Fruit fly (Drosophila melanogaster): ENCODE measurements around the gene Elys.

The Elys gene

dm6 chrX:19645873-19646541 is 6.1 kb upstream of the Elys start, which contains the start of gene Arp10 (continued):
- TF ChIP-seq CG11247 (GFP tag; IDR thresholded peaks at IDR 0.05), result no peak
- no peak for TF ChIP-seq fd64A (GFP tag; optimal IDR thresholded peaks at IDR 0.05)
- TF ChIP-seq tx (GFP tag; optimal IDR thresholded peaks at IDR 0.05), result no peak
- no peak for TF ChIP-seq CG10274 (GFP tag; optimal IDR thresholded peaks at IDR 0.05)
- no peak for TF ChIP-seq Bdp1 (GFP tag; optimal IDR thresholded peaks at IDR 0.05)
- no peak for TF ChIP-seq Neu2 (GFP tag; optimal IDR thresholded peaks at IDR 0.05; ENCODE audit: borderline replicate concordance)
- TF ChIP-seq az2 (GFP tag; optimal IDR thresholded peaks at IDR 0.05), result no peak
- TF ChIP-seq cas (GFP tag; IDR thresholded peaks at IDR 0.05), result no peak
- TF ChIP-seq crc (GFP tag; optimal IDR thresholded peaks at IDR 0.05), result no peak
- TF ChIP-seq CG3995 (GFP tag; optimal IDR thresholded peaks at IDR 0.05), result peak; percentile 75
- TF ChIP-seq eyg (GFP tag; optimal IDR thresholded peaks at IDR 0.05), result no peak
- peak; percentile 54 for TF ChIP-seq CG14710 (tag; optimal IDR thresholded peaks at IDR 0.05)
- TF ChIP-seq Dfd (GFP tag; optimal IDR thresholded peaks at IDR 0.05), result peak in 1 of 2 experiments; percentile 22
- no peak for TF ChIP-seq kay (GFP tag; optimal IDR thresholded peaks at IDR 0.05)
- peak; percentile 43 for TF ChIP-seq stwl (tag; optimal IDR thresholded peaks at IDR 0.05)
- no peak for TF ChIP-seq Hmr (GFP tag; optimal IDR thresholded peaks at IDR 0.05)
- TF ChIP-seq C15 (GFP tag; IDR thresholded peaks at IDR 0.05), result no peak
- no peak for TF ChIP-seq scrt (GFP tag; optimal IDR thresholded peaks at IDR 0.05)
- TF ChIP-seq CG17612 (GFP tag; IDR thresholded peaks at IDR 0.05), result no peak
- TF ChIP-seq CG10366 (GFP tag; IDR thresholded peaks at IDR 0.05), result no peak
- TF ChIP-seq CG32772 (GFP tag; IDR thresholded peaks at IDR 0.05), result no peak
- TF ChIP-seq CG8359 (GFP tag; optimal IDR thresholded peaks at IDR 0.05; ENCODE audit: borderline replicate concordance), result no peak
- no peak for TF ChIP-seq tin (GFP tag; optimal IDR thresholded peaks at IDR 0.05)
- TF ChIP-seq Gsc (GFP tag; IDR thresholded peaks at IDR 0.05), result no peak
- no peak for TF ChIP-seq CG12219 (GFP tag; optimal IDR thresholded peaks at IDR 0.05)
- no peak for TF ChIP-seq Doc2 (GFP tag; IDR thresholded peaks at IDR 0.05)
- TF ChIP-seq CG43689 (GFP tag; IDR thresholded peaks at IDR 0.05), result no peak
- no peak for TF ChIP-seq Aef1 (GFP tag; IDR thresholded peaks at IDR 0.05)
- TF ChIP-seq run (tag; optimal IDR thresholded peaks at IDR 0.05), result no peak
- no peak for TF ChIP-seq NK7.1 (GFP tag; optimal IDR thresholded peaks at IDR 0.05)
- TF ChIP-seq bsh (GFP tag; optimal IDR thresholded peaks at IDR 0.05), result peak in 1 of 2 experiments; percentile 2
- TF ChIP-seq en (GFP tag; optimal IDR thresholded peaks at IDR 0.05), result no peak
- no peak for TF ChIP-seq z (GFP tag; IDR thresholded peaks at IDR 0.05)
- TF ChIP-seq CG32532 (GFP tag; IDR thresholded peaks at IDR 0.05), result peak; percentile 36; the same call in 1 of the 2 replicates
- no peak for TF ChIP-seq CG15269 (tag; optimal IDR thresholded peaks at IDR 0.05)
- TF ChIP-seq aop (GFP tag; IDR thresholded peaks at IDR 0.05), result no peak
- no peak for TF ChIP-seq Blimp-1 (GFP tag; optimal IDR thresholded peaks at IDR 0.05)
- TF ChIP-seq Taf1 (GFP tag; IDR thresholded peaks at IDR 0.05), result no peak
- TF ChIP-seq vvl (GFP tag; IDR thresholded peaks at IDR 0.05), result no peak
- TF ChIP-seq CG4282 (GFP tag; optimal IDR thresholded peaks at IDR 0.05), result no peak
- no peak for TF ChIP-seq chif (GFP tag; optimal IDR thresholded peaks at IDR 0.05)
- TF ChIP-seq hkb (optimal IDR thresholded peaks at IDR 0.05), result no peak
- TF ChIP-seq hkb (GFP tag; IDR thresholded peaks at IDR 0.05), result no peak
- no peak for TF ChIP-seq sima (GFP tag; optimal IDR thresholded peaks at IDR 0.05)
- no peak for TF ChIP-seq CG9609 (GFP tag; optimal IDR thresholded peaks at IDR 0.05)
- no peak for TF ChIP-seq CG3726 (GFP tag; IDR thresholded peaks at IDR 0.05)
- TF ChIP-seq trh (GFP tag; optimal IDR thresholded peaks at IDR 0.05), result no peak
- TF ChIP-seq Myb (GFP tag; optimal IDR thresholded peaks at IDR 0.05), result peak; percentile 37
- TF ChIP-seq wor (GFP tag; IDR thresholded peaks at IDR 0.05), result no peak
- no peak for TF ChIP-seq CG4328 (GFP tag; optimal IDR thresholded peaks at IDR 0.05)
- TF ChIP-seq lab (GFP tag; optimal IDR thresholded peaks at IDR 0.05), result no peak
- no peak for TF ChIP-seq CG4707 (GFP tag; optimal IDR thresholded peaks at IDR 0.05)

All from whole organism, embryonic.